Worm (Caenorhabditis elegans): ENCODE data around the gene srg-1.
A peak's percentile ranks its signal among the peaks of the same experiment; 100 is the strongest.

The srg-1 gene

ce11 chrIII:6251511-6251910 lies 6.7 kb downstream of the srg-1 start, which contains the start of gene amdh-1:
Gene amdh-1 (plus strand): TSS chrIII:6251811.
- TF ChIP-seq flh-1 (GFP tag; optimal IDR thresholded peaks at IDR 0.05) (no peak), unc-120 (tag; optimal IDR thresholded peaks at IDR 0.05; ENCODE audit: poor library complexity, severe bottlenecking) (no peak), snpc-4 (tag; optimal IDR thresholded peaks at IDR 0.05) (no peak), nhr-76 (tag; optimal IDR thresholded peaks at IDR 0.05) (no peak), ces-1 (GFP tag; optimal IDR thresholded peaks at IDR 0.05) (no peak), mls-2 (tag; optimal IDR thresholded peaks at IDR 0.05) (no peak), hlh-1 (tag; optimal IDR thresholded peaks at IDR 0.05) (no peak), cnd-1 (tag; optimal IDR thresholded peaks at IDR 0.05) (no peak), ceh-39 (tag; optimal IDR thresholded peaks at IDR 0.05) (no peak), tbx-8 (GFP tag; optimal IDR thresholded peaks at IDR 0.05) (no peak), pha-4 (tag; optimal IDR thresholded peaks at IDR 0.05) (no peak), nhr-237 (tag; optimal IDR thresholded peaks at IDR 0.05) (no peak), sptf-1 (tag; optimal IDR thresholded peaks at IDR 0.05) (no peak), nhr-28 (tag; optimal IDR thresholded peaks at IDR 0.05) (no peak), unc-62 (GFP tag; optimal IDR thresholded peaks at IDR 0.05) (no peak), lin-32 (GFP tag; optimal IDR thresholded peaks at IDR 0.05) (no peak), M03D4.4 (tag; optimal IDR thresholded peaks at IDR 0.05) (no peak)

DNA sequence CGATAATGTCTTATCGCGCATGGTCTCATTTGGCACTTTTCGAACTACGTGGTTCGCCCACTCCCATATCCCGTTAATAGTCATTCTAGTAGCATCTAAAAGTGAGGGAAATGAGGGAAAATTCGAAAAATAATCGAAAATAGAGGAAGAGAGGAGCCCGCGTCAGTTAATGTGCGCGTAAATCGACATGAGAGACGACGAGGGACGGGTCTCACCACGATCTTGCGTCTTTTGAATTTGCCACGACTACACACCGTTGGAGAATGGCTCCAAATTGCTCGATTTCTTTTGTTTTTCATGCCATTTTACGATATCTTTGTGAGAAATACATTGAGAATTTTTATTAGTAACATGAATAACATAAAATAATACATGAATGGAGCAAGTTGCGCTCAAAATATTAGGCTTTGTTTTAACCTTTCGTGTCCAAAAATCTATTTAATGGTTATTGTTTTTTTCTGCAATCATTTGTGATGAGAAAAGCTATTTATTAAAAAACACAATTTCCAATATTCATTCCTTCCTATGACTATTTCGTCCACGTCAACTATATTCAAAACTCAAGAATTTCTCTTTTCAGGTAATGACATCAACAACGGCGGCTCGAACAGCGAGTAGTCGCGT lies 10.0 kb downstream of the srg-1 start, which contains the start of the genes gen-1 and stt-3:
TSS of gene gen-1 (minus strand) at position 95 of the 624 bp plus-strand sequence.
TSS of gene stt-3 (plus strand) at position 574 of the 624 bp plus-strand sequence.
- TF ChIP-seq nhr-2 (tag; optimal IDR thresholded peaks at IDR 0.05): no peak
- TF ChIP-seq mep-1 (tag; optimal IDR thresholded peaks at IDR 0.05): peak; percentile 54

DNA sequence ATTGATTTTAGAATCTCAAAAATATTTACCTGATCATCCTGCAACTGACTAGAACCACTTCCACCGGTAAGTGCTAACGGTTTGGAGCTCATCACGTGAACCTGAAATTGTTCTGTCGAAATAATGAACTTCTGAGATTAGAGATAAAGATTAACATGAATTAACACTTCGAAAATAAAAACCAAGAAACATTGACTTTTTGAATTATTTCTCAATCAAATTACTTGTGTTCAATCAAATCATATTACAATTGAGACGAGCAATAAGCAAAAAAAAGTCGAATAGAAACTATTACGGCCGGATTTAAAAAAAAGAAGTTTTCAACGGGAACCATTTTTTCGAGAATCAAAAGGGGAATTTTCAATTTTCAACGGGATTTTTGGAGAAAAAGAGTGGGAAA lies 12.4 kb downstream of the srg-1 start, which contains the start of gene bcas-2:
TSS of gene bcas-2 (minus strand) at position 101 of the 400 bp plus-strand sequence.
- TF ChIP-seq ceh-43 (GFP tag; optimal IDR thresholded peaks at IDR 0.05): no peak
- TF ChIP-seq mls-2 (tag; optimal IDR thresholded peaks at IDR 0.05): no peak
- TF ChIP-seq ces-1 (GFP tag; optimal IDR thresholded peaks at IDR 0.05): no peak
- TF ChIP-seq sem-2 (GFP tag; optimal IDR thresholded peaks at IDR 0.05): no peak

DNA sequence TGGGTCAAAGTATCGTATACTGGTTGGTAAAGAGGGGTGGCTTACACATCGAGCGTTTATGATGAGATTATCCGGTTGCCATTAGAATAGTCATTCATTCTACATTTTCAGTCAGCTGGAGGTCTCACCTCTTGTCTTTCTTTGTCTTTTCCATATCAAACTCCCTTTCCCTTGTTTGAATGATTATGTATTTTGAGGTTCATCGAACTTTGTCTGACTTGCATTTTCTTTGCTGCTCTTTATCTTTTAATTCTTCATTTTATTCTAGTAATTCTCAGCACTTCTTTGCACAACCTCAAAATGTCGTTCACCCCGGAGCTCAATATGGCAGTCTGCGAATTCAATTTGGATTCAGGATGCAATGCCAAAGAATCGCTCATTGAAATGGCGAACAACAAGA lies 17.6 kb downstream of the srg-1 start, which contains the start of gene T12A2.3:
TSS of gene T12A2.3 (plus strand) at position 301 of the 400 bp plus-strand sequence.
- TF ChIP-seq nhr-76 (tag; optimal IDR thresholded peaks at IDR 0.05): no peak
- no peak for TF ChIP-seq drap-1 (GFP tag; optimal IDR thresholded peaks at IDR 0.05)
- no peak for TF ChIP-seq tbx-8 (GFP tag; optimal IDR thresholded peaks at IDR 0.05)
- TF ChIP-seq ces-1 (GFP tag; optimal IDR thresholded peaks at IDR 0.05): no peak
- TF ChIP-seq ham-2 (GFP tag; optimal IDR thresholded peaks at IDR 0.05): no peak
- TF ChIP-seq pha-4 (tag; optimal IDR thresholded peaks at IDR 0.05): no peak
- no peak for TF ChIP-seq unc-62 (GFP tag; optimal IDR thresholded peaks at IDR 0.05)

ce11 chrIII:6236649-6237048 lies 21.5 kb downstream of the srg-1 start, which contains the start of gene T12A2.21:
Gene T12A2.21 (minus strand): TSS chrIII:6236749.
- TF ChIP-seq lin-32 (GFP tag; optimal IDR thresholded peaks at IDR 0.05): no peak

DNA sequence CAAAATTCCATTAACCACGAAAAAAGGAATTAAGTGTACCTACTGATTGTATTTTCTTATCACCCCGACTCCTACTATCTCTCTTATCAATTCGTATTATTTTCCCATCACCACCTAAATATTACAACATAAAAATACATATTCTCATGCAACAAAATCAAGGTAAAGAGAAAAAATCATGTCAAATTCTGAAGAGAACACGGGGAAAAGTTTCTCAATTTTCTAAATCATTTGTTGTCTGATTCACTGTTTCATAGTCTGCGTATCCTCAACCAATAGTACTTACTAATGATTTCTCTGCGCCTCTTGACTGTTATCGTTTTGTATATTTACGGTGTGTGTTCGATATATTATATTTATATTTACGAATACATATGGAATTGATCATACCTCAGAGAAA lies 26.3 kb downstream of the srg-1 start:
- TF ChIP-seq nhr-237 (tag; optimal IDR thresholded peaks at IDR 0.05) (no peak), ztf-11 (tag; optimal IDR thresholded peaks at IDR 0.05) (no peak), mls-2 (tag; optimal IDR thresholded peaks at IDR 0.05) (no peak), snpc-4 (tag; optimal IDR thresholded peaks at IDR 0.05) (no peak), elt-3 (tag; optimal IDR thresholded peaks at IDR 0.05) (peak; percentile 60), nhr-76 (tag; optimal IDR thresholded peaks at IDR 0.05) (no peak)

ce11 chrIII:6230870-6231269 lies 27.3 kb downstream of the srg-1 start, which contains the start of gene esyt-2:
Gene esyt-2 (minus strand): TSS chrIII:6230970.
- no peak for TF ChIP-seq mab-5 (tag; optimal IDR thresholded peaks at IDR 0.05)
